Fruit fly (Drosophila melanogaster) Kc167 (cell line): ENCODE data around the gene RpL40.

Experiments
- h ChIP-seq: fragments of >200 bp; optimal IDR thresholded peaks from 3 replicates; lab custom pipeline; 2018; ENCODE audit warnings: missing external identifiers
- psq ChIP-seq: fragments of >200 bp; optimal IDR thresholded peaks from 2 replicates; lab custom pipeline; 2017; ENCODE audit warnings: missing external identifiers
- ttk ChIP-seq: sonication (Bioruptor generic); optimal IDR thresholded peaks from 2 replicates; lab custom pipeline; 2017; ENCODE audit warnings: missing external identifiers

DNA sequence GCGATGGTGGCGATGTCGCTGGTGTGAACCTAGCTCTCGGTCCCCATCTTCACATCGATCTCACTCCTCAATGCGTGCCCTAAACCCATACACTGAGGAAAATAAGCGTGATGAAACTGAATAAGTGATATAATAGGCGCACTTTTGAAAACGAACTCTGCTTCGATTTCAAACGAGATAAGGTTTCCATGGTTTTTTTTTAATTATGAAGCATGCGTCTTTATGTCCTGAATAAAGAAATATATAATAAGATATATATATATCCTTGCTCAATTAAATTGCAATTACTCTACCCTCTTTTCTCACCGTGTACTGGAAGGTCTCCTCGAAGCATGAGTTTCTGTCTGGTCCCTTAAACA, 4.6 kb upstream of the RpL40 start:
- no peak for TF ChIP-seq psq (lab: Kevin White, UChicago)
- TF ChIP-seq ttk = no peak
- TF ChIP-seq h = no peak
